Fruit fly (Drosophila melanogaster): Measurements from ENCODE around the gene Alp1.
A peak's percentile ranks its signal among the peaks of the same experiment; 100 is the strongest.

Alp1 gene

dm6 chr3L:21453623-21454022, 9.0 kb upstream of the Alp1 start (continued):
- TF ChIP-seq p53 (GFP tag; optimal IDR thresholded peaks at IDR 0.05): no peak
- TF ChIP-seq Sin3A (optimal IDR thresholded peaks at IDR 0.05): no peak
- TF ChIP-seq sens-2 (GFP tag; IDR thresholded peaks at IDR 0.05): peak; percentile 31; the same call in 1 of the 2 replicates
- peak; percentile 31 for TF ChIP-seq CG1233 (GFP tag; optimal IDR thresholded peaks at IDR 0.05)
- peak; percentile 55 for TF ChIP-seq CG30431 (GFP tag; optimal IDR thresholded peaks at IDR 0.05)
- TF ChIP-seq CrebB (tag; optimal IDR thresholded peaks at IDR 0.05): no peak
- no peak for TF ChIP-seq MESR4 (GFP tag; optimal IDR thresholded peaks at IDR 0.05)
- TF ChIP-seq grau (tag; optimal IDR thresholded peaks at IDR 0.05): peak; percentile 60
- 0 out of 3 replicates have a peak, but pooled peaks have one; percentile 48 for TF ChIP-seq Optix (GFP tag; IDR thresholded peaks at IDR 0.05)
- no peak for TF ChIP-seq tx (GFP tag; optimal IDR thresholded peaks at IDR 0.05)
- TF ChIP-seq PHDP (tag; optimal IDR thresholded peaks at IDR 0.05): peak; percentile 10
- TF ChIP-seq CG1832 (GFP tag; optimal IDR thresholded peaks at IDR 0.05): no peak
- TF ChIP-seq CG4360 (GFP tag; IDR thresholded peaks at IDR 0.05): no peak
- peak; percentile 66 for TF ChIP-seq CG6813 (GFP tag; optimal IDR thresholded peaks at IDR 0.05)
- TF ChIP-seq Taf1 (GFP tag; IDR thresholded peaks at IDR 0.05): no peak
- peak; percentile 8 for TF ChIP-seq nom (GFP tag; optimal IDR thresholded peaks at IDR 0.05)
- TF ChIP-seq unc-4 (GFP tag; IDR thresholded peaks at IDR 0.05; ENCODE audit: partially characterized antibody): no peak
- TF ChIP-seq schlank (tag; optimal IDR thresholded peaks at IDR 0.05): no peak
- TF ChIP-seq CG6272 (GFP tag; IDR thresholded peaks at IDR 0.05): peak; percentile 29; the same call in 1 of the 2 replicates
- peak; percentile 70 for TF ChIP-seq CG16815 (GFP tag; optimal IDR thresholded peaks at IDR 0.05)
- no peak for TF ChIP-seq eve (GFP tag; optimal IDR thresholded peaks at IDR 0.05)
- no peak for TF ChIP-seq CG6683 (GFP tag; optimal IDR thresholded peaks at IDR 0.05)
- no peak for TF ChIP-seq CG5180 (GFP tag; optimal IDR thresholded peaks at IDR 0.05)
- no peak for TF ChIP-seq CG12744 (GFP tag; optimal IDR thresholded peaks at IDR 0.05)
- no peak for TF ChIP-seq ken (GFP tag; IDR thresholded peaks at IDR 0.05)
- TF ChIP-seq CG4282 (GFP tag; optimal IDR thresholded peaks at IDR 0.05): peak; percentile 80
- TF ChIP-seq cwo (GFP tag; optimal IDR thresholded peaks at IDR 0.05): no peak
- TF ChIP-seq CG3847 (GFP tag; IDR thresholded peaks at IDR 0.05): no peak
- TF ChIP-seq klu (GFP tag; IDR thresholded peaks at IDR 0.05): no peak
- no peak for TF ChIP-seq CG12769 (tag; optimal IDR thresholded peaks at IDR 0.05)
- no peak for TF ChIP-seq gce (GFP tag; IDR thresholded peaks at IDR 0.05)
- TF ChIP-seq CG33557 (GFP tag; optimal IDR thresholded peaks at IDR 0.05): peak; percentile 67
- no peak for TF ChIP-seq fu2 (GFP tag; optimal IDR thresholded peaks at IDR 0.05)
- TF ChIP-seq bowl (GFP tag; IDR thresholded peaks at IDR 0.05): no peak
- TF ChIP-seq fd3F (GFP tag; optimal IDR thresholded peaks at IDR 0.05): no peak
- TF ChIP-seq h (optimal IDR thresholded peaks at IDR 0.05): no peak
- TF ChIP-seq Antp (GFP tag; optimal IDR thresholded peaks at IDR 0.05): peak; percentile 65
- TF ChIP-seq CG12071 (GFP tag; optimal IDR thresholded peaks at IDR 0.05): no peak
- peak; percentile 15 for TF ChIP-seq CoRest (tag; optimal IDR thresholded peaks at IDR 0.05)
- no peak for TF ChIP-seq CG1647 (GFP tag; optimal IDR thresholded peaks at IDR 0.05)
- peak; percentile 86 for TF ChIP-seq dmrt11E (tag; optimal IDR thresholded peaks at IDR 0.05)
- peak; percentile 56 for TF ChIP-seq CG12219 (GFP tag; optimal IDR thresholded peaks at IDR 0.05)
- no peak for TF ChIP-seq Mad (GFP tag; optimal IDR thresholded peaks at IDR 0.05)
- TF ChIP-seq Usf (GFP tag; optimal IDR thresholded peaks at IDR 0.05): peak; percentile 60
- TF ChIP-seq nmo (GFP tag; optimal IDR thresholded peaks at IDR 0.05): peak; percentile 75
- peak; percentile 63 for TF ChIP-seq Side (GFP tag; optimal IDR thresholded peaks at IDR 0.05)
- peak; percentile 37 for TF ChIP-seq CG9609 (GFP tag; optimal IDR thresholded peaks at IDR 0.05)
- TF ChIP-seq vnd (GFP tag; IDR thresholded peaks at IDR 0.05; ENCODE audit: partially characterized antibody): no peak
- TF ChIP-seq zfh1 (GFP tag; IDR thresholded peaks at IDR 0.05): peak; percentile 81
- peak; percentile 89 for TF ChIP-seq Xrp1 (GFP tag; IDR thresholded peaks at IDR 0.05)
- TF ChIP-seq pnt (GFP tag; optimal IDR thresholded peaks at IDR 0.05): peak; percentile 65
- peak; percentile 41 for TF ChIP-seq bcd (GFP tag; optimal IDR thresholded peaks at IDR 0.05)

Measured in whole organism, embryonic.